Fruit fly (Drosophila melanogaster) whole organism, pupa: ENCODE results near the gene Prosalpha4.

Experiments used
- CG14655 ChIP-seq: fragments of 200-800 bp; sonication (Bioruptor generic); optimal IDR thresholded peaks from 3 replicates; lab custom pipeline; 2017; ENCODE audit warnings: mild to moderate bottlenecking, missing biosample characterization, missing genetic modification reagents, missing genetic modification characterization
- CG17806 ChIP-seq: fragments of 200-800 bp; sonication (Bioruptor generic); optimal IDR thresholded peaks from 2 replicates; lab custom pipeline; 2018; ENCODE audit warnings: missing biosample characterization, mild to moderate bottlenecking, missing genetic modification characterization, moderate library complexity
- CG34367 ChIP-seq: fragments of 200-800 bp; sonication (Bioruptor generic); optimal IDR thresholded peaks from 2 replicates; lab custom pipeline; 2018; ENCODE audit warnings: missing biosample characterization, mild to moderate bottlenecking, missing genetic modification characterization
- Ets98B ChIP-seq: fragments of 200-800 bp; sonication (Bioruptor generic); IDR thresholded peaks from 2 replicates; pipeline ENCODE4 v1.3.6; 2022; ENCODE audit warnings: missing biosample characterization, missing genetic modification characterization
- Pif1A ChIP-seq: fragments of 200-800 bp; sonication (Bioruptor generic); optimal IDR thresholded peaks from 3 replicates; lab custom pipeline; 2016; ENCODE audit warnings: missing biosample characterization, missing genetic modification characterization
- Snoo ChIP-seq: fragments of 200-800 bp; sonication (Bioruptor generic); optimal IDR thresholded peaks from 3 replicates; lab custom pipeline; 2017; ENCODE audit warnings: missing biosample characterization, mild to moderate bottlenecking, missing genetic modification characterization, inconsistent platforms

DNA sequence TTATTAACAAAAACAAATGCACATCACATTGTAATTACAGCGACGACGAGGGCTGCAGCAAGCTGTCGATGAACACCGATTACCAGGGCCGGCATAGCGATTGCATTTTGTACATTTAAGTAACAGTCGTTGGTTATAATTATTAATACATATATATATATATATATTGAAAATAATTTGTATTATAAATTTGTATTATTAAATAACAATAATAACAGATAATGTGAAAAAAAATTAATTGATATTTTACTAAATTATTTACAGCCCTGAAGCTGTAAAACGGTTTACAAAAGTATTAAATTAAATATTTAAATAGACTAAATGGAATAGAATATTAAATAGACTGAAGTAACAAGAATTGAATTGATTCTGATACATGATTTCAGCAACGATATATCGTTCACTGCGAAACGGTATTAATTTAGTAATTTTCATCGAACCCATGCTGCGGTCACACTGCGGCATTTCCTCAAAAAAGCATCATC is at the start of gene Prosalpha4, which contains the start of gene kat80:
- no peak for TF ChIP-seq Pif1A (GFP tag; lab: Kevin White, UChicago)
- no peak for TF ChIP-seq Ets98B
- TF ChIP-seq CG14655, result peak; percentile 36
- TF ChIP-seq Snoo (tag; lab: Kevin White, UChicago), result peak; percentile 63
- TF ChIP-seq CG34367 (tag; lab: Kevin White, UChicago), result no peak
- no peak for TF ChIP-seq CG17806 (tag; lab: Kevin White, UChicago)
